Fruit fly (Drosophila melanogaster) whole organism, prepupa: Measurements from ENCODE around the gene Nmd3.

Source experiments
- Blimp-1 ChIP-seq: fragments of 200-800 bp; sonication (Bioruptor generic); optimal IDR thresholded peaks from 3 replicates; lab custom pipeline; 2017; ENCODE audit warnings: missing biosample characterization, missing genetic modification characterization, mild to moderate bottlenecking, moderate library complexity, missing genetic modification reagents
- CG10631 ChIP-seq: fragments of 200-800 bp; sonication (Bioruptor generic); optimal IDR thresholded peaks from 2 replicates; lab custom pipeline; 2016; ENCODE audit warnings: missing biosample characterization, missing genetic modification characterization
- CG10669 ChIP-seq: fragments of 200-800 bp; sonication (Bioruptor generic); optimal IDR thresholded peaks from 3 replicates; lab custom pipeline; 2018; ENCODE audit warnings: missing biosample characterization, mild to moderate bottlenecking, missing genetic modification characterization, moderate library complexity
- CG11294 ChIP-seq: fragments of 200-800 bp; sonication (Bioruptor generic); IDR thresholded peaks from 2 replicates; pipeline ENCODE4 v1.3.6; 2022; ENCODE audit warnings: missing biosample characterization, missing genetic modification characterization
- CG11762 ChIP-seq: fragments of 200-800 bp; sonication (Bioruptor generic); optimal IDR thresholded peaks from 3 replicates; lab custom pipeline; 2016; ENCODE audit warnings: missing biosample characterization, missing genetic modification characterization; ENCODE audit not compliant: insufficient read depth
- CG11902 ChIP-seq: fragments of 200-800 bp; sonication (Bioruptor generic); optimal IDR thresholded peaks from 3 replicates; lab custom pipeline; 2016; ENCODE audit warnings: missing biosample characterization, missing genetic modification characterization
- CG15336 ChIP-seq: fragments of 200-800 bp; sonication (Bioruptor generic); IDR thresholded peaks from 2 replicates; pipeline ENCODE4 v1.3.6; 2022; ENCODE audit warnings: missing biosample characterization, missing genetic modification characterization
- CG1621 ChIP-seq: fragments of 200-800 bp; sonication (Bioruptor generic); optimal IDR thresholded peaks from 3 replicates; lab custom pipeline; 2018; ENCODE audit warnings: missing biosample characterization, mild to moderate bottlenecking, missing genetic modification characterization
- CG16779 ChIP-seq: fragments of 200-800 bp; sonication (Bioruptor generic); optimal IDR thresholded peaks from 3 replicates; lab custom pipeline; 2017; ENCODE audit warnings: missing biosample characterization, mild to moderate bottlenecking, missing genetic modification characterization
- CG3032 ChIP-seq: fragments of 200-800 bp; optimal IDR thresholded peaks from 2 replicates; lab custom pipeline; 2019; ENCODE audit warnings: missing biosample characterization, mild to moderate bottlenecking, missing genetic modification characterization, moderate library complexity
- CG32006 ChIP-seq: fragments of 200-800 bp; sonication (Bioruptor generic); optimal IDR thresholded peaks from 3 replicates; lab custom pipeline; 2017; ENCODE audit warnings: missing biosample characterization, mild to moderate bottlenecking, missing genetic modification characterization
- CG34406 ChIP-seq: fragments of 200-800 bp; sonication (Bioruptor generic); optimal IDR thresholded peaks from 3 replicates; lab custom pipeline; 2016; ENCODE audit warnings: missing biosample characterization, missing genetic modification characterization
- CG3919 ChIP-seq: fragments of 200-800 bp; sonication (Bioruptor generic); optimal IDR thresholded peaks from 3 replicates; lab custom pipeline; 2016; ENCODE audit warnings: missing biosample characterization, missing genetic modification characterization
- CG4318 ChIP-seq: fragments of 200-800 bp; sonication (Bioruptor generic); optimal IDR thresholded peaks from 3 replicates; lab custom pipeline; 2017; ENCODE audit warnings: missing biosample characterization, mild to moderate bottlenecking, missing genetic modification characterization
- CG6163 ChIP-seq: fragments of 200-800 bp; sonication (Bioruptor generic); IDR thresholded peaks from 3 replicates; pipeline ENCODE4 v1.3.6; 2022; ENCODE audit warnings: missing biosample characterization, missing genetic modification characterization
- CG6792 ChIP-seq: fragments of 200-800 bp; sonication (Bioruptor generic); optimal IDR thresholded peaks from 3 replicates; lab custom pipeline; 2016; ENCODE audit warnings: missing biosample characterization, missing genetic modification characterization
- CG7368 ChIP-seq: fragments of 200-800 bp; sonication (Bioruptor generic); optimal IDR thresholded peaks from 3 replicates; lab custom pipeline; 2016; ENCODE audit warnings: missing biosample characterization, missing genetic modification characterization
- CG8119 ChIP-seq: fragments of 200-800 bp; sonication (Bioruptor generic); IDR thresholded peaks from 3 replicates; pipeline ENCODE4 v1.3.6; 2022; ENCODE audit warnings: missing biosample characterization, missing genetic modification characterization
- CG8632 ChIP-seq: fragments of 200-800 bp; sonication (Bioruptor generic); optimal IDR thresholded peaks from 3 replicates; lab custom pipeline; 2016; ENCODE audit warnings: missing biosample characterization, missing genetic modification characterization
- CG9139 ChIP-seq: fragments of 200-800 bp; sonication (Bioruptor generic); optimal IDR thresholded peaks from 3 replicates; lab custom pipeline; 2017; ENCODE audit warnings: missing biosample characterization, mild to moderate bottlenecking, missing genetic modification characterization
- Eip75B ChIP-seq: fragments of 200-800 bp; sonication (Bioruptor generic); optimal IDR thresholded peaks from 3 replicates; lab custom pipeline; 2016; ENCODE audit warnings: missing biosample characterization, missing genetic modification characterization
- Eip78C ChIP-seq: fragments of 200-800 bp; sonication (Bioruptor generic); peaks from one replicate; lab custom pipeline; 2016; ENCODE audit warnings: missing biosample characterization, missing genetic modification characterization
- Ets21C ChIP-seq: fragments of 200-800 bp; sonication (Bioruptor generic); optimal IDR thresholded peaks from 3 replicates; lab custom pipeline; 2016; ENCODE audit warnings: missing biosample characterization, missing genetic modification characterization
- Hr38 ChIP-seq: sonication (Bioruptor generic); optimal IDR thresholded peaks from 2 replicates; lab custom pipeline; 2016; ENCODE audit warnings: missing biosample characterization, missing genetic modification characterization
- Hr39 ChIP-seq: fragments of 200-800 bp; sonication (Bioruptor generic); optimal IDR thresholded peaks from 2 replicates; lab custom pipeline; 2016; ENCODE audit warnings: missing biosample characterization, missing genetic modification characterization
- Hr4 ChIP-seq: fragments of 200-800 bp; sonication (Bioruptor generic); optimal IDR thresholded peaks from 3 replicates; lab custom pipeline; 2016; ENCODE audit warnings: missing biosample characterization, missing genetic modification characterization
- Lpt ChIP-seq: fragments of 200-800 bp; sonication (Bioruptor generic); optimal IDR thresholded peaks from 3 replicates; lab custom pipeline; 2016; ENCODE audit warnings: missing biosample characterization, missing genetic modification characterization
- Met ChIP-seq: fragments of 200-800 bp; sonication (Bioruptor generic); optimal IDR thresholded peaks from 3 replicates; lab custom pipeline; 2016; ENCODE audit warnings: missing biosample characterization, missing genetic modification characterization
- OdsH ChIP-seq: fragments of 200-800 bp; sonication (Bioruptor generic); optimal IDR thresholded peaks from 3 replicates; lab custom pipeline; 2016; ENCODE audit warnings: missing biosample characterization, missing genetic modification characterization
- Sox102F ChIP-seq: fragments of 200-800 bp; sonication (Bioruptor generic); optimal IDR thresholded peaks from 2 replicates; lab custom pipeline; 2016; ENCODE audit warnings: missing biosample characterization, mild to moderate bottlenecking, missing genetic modification characterization
- achi ChIP-seq: fragments of 200-800 bp; sonication (Bioruptor generic); optimal IDR thresholded peaks from 3 replicates; lab custom pipeline; 2016; ENCODE audit warnings: missing biosample characterization, missing genetic modification characterization
- acj6 ChIP-seq: fragments of 200-800 bp; sonication (Bioruptor generic); optimal IDR thresholded peaks from 3 replicates; lab custom pipeline; 2016; ENCODE audit warnings: missing biosample characterization, missing genetic modification characterization
- cyc ChIP-seq: fragments of 200-800 bp; sonication (Bioruptor generic); optimal IDR thresholded peaks from 3 replicates; lab custom pipeline; 2016; ENCODE audit warnings: missing biosample characterization, missing genetic modification characterization
- dac ChIP-seq: fragments of 200-800 bp; sonication (Bioruptor generic); optimal IDR thresholded peaks from 2 replicates; lab custom pipeline; 2017; ENCODE audit warnings: missing biosample characterization, mild to moderate bottlenecking, missing genetic modification characterization
- dsx ChIP-seq: fragments of 200-800 bp; optimal IDR thresholded peaks from 3 replicates; lab custom pipeline; 2019; ENCODE audit warnings: missing biosample characterization, mild to moderate bottlenecking, missing genetic modification characterization, moderate library complexity; ENCODE audit not compliant: poor library complexity, severe bottlenecking
- eg ChIP-seq: fragments of 200-800 bp; sonication (Bioruptor generic); IDR thresholded peaks from 3 replicates; pipeline ENCODE4 v1.3.6; 2022; ENCODE audit warnings: missing biosample characterization, missing genetic modification characterization
- esn ChIP-seq: fragments of 200-800 bp; sonication (Bioruptor generic); optimal IDR thresholded peaks from 2 replicates; lab custom pipeline; 2016; ENCODE audit warnings: missing biosample characterization, mild to moderate bottlenecking, missing genetic modification characterization, moderate library complexity
- fd59A ChIP-seq: fragments of 200-800 bp; sonication (Bioruptor generic); optimal IDR thresholded peaks from 2 replicates; lab custom pipeline; 2017; ENCODE audit warnings: missing biosample characterization, mild to moderate bottlenecking, missing genetic modification characterization, missing genetic modification reagents
- fkh ChIP-seq: fragments of 200-800 bp; sonication (Bioruptor generic); optimal IDR thresholded peaks from 3 replicates; lab custom pipeline; 2017; ENCODE audit warnings: missing biosample characterization, mild to moderate bottlenecking, missing genetic modification characterization, moderate library complexity
- lz ChIP-seq: fragments of 200-800 bp; sonication (Bioruptor generic); optimal IDR thresholded peaks from 3 replicates; lab custom pipeline; 2016; ENCODE audit warnings: missing biosample characterization, missing genetic modification characterization
- net ChIP-seq: fragments of 200-800 bp; sonication (Bioruptor generic); optimal IDR thresholded peaks from 3 replicates; lab custom pipeline; 2016; ENCODE audit warnings: missing biosample characterization, missing genetic modification characterization
- salr ChIP-seq, 2 experiments: fragments of 200-800 bp; sonication (Bioruptor generic); optimal IDR thresholded peaks; 3 replicates each; lab custom pipeline; 2016 to 2018; ENCODE audit warnings: missing biosample characterization in 2 of 2, missing genetic modification characterization in 2 of 2, mild to moderate bottlenecking in 1 of 2
- spab ChIP-seq: fragments of 200-800 bp; sonication (Bioruptor generic); optimal IDR thresholded peaks from 2 replicates; lab custom pipeline; 2017; ENCODE audit warnings: missing biosample characterization, mild to moderate bottlenecking, missing genetic modification characterization, missing genetic modification reagents
- ss ChIP-seq, 2 experiments: fragments of 200-800 bp; sonication (Bioruptor generic); optimal IDR thresholded peaks; 2 replicates in 1 of 2; 3 replicates in 1 of 2; lab custom pipeline; 2017 to 2018; ENCODE audit warnings: mild to moderate bottlenecking in 2 of 2, missing biosample characterization in 2 of 2, missing genetic modification characterization in 2 of 2, moderate library complexity in 1 of 2
- svp ChIP-seq: fragments of 200-800 bp; sonication (Bioruptor generic); peaks from one replicate; lab custom pipeline; 2016; ENCODE audit warnings: missing biosample characterization, missing genetic modification characterization
- topi ChIP-seq: fragments of 200-800 bp; sonication (Bioruptor generic); optimal IDR thresholded peaks from 3 replicates; lab custom pipeline; 2016; ENCODE audit warnings: missing biosample characterization, missing genetic modification characterization
- vri ChIP-seq: fragments of 200-800 bp; sonication (Bioruptor generic); optimal IDR thresholded peaks from 3 replicates; lab custom pipeline; 2016; ENCODE audit warnings: missing biosample characterization, mild to moderate bottlenecking, missing genetic modification characterization

The Nmd3 gene

DNA sequence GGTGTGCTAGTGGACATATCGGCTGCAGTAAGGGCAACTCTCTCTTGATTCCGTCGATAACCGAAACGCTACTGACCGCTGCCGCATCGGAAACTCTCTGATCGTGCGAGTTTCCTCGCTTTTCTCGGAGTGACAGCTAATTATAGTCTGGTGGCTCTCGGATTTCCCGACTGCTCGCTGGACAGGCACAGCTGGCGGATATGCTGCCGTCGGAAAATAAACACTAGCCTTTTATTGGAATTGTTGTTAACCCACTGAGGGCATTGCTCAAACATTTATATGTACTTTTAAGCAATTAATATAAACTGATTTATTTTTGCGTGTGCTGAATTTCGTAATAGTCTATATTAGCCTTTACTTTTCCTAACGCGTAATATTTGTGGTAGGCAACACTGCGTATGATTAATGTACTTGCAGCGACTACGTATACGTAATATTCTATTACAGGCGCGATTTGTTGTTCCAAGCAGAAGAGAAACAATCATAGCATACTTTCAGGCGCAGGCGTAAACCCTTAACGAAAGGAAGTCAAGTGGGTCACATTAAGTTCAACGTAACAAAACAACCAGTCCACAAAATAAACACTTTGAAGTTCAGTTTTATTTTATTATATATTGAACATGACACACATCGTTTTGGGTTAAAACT, 29.4 kb upstream of the Nmd3 start, which contains the start of gene SmydA-8:
SmydA-8 (minus strand) TSS at position 51 of the 648 bp plus-strand sequence.
- TF ChIP-seq Eip75B (GFP tag; lab: Kevin White, UChicago) (peak; percentile 31), CG11762 (GFP tag; lab: Kevin White, UChicago) (no peak), CG8632 (GFP tag; lab: Kevin White, UChicago) (no peak), esn (GFP tag; lab: Kevin White, UChicago) (no peak), spab (GFP tag; lab: Kevin White, UChicago) (no peak), Eip78C (GFP tag; lab: Kevin White, UChicago) (peak; percentile 55), lz (GFP tag; lab: Kevin White, UChicago) (no peak), Hr4 (GFP tag; lab: Kevin White, UChicago) (no peak), achi (GFP tag; lab: Kevin White, UChicago) (no peak), eg (GFP tag; lab: Robert Waterston, UW) (no peak), CG11294 (GFP tag; lab: Robert Waterston, UW) (no peak), Lpt (GFP tag; lab: Kevin White, UChicago) (no peak), Blimp-1 (GFP tag; lab: Kevin White, UChicago) (no peak), svp (peak; percentile 80), CG4318 (GFP tag; lab: Kevin White, UChicago) (no peak), CG7368 (GFP tag; lab: Kevin White, UChicago) (no peak), CG10631 (no peak), Sox102F (no peak)

DNA sequence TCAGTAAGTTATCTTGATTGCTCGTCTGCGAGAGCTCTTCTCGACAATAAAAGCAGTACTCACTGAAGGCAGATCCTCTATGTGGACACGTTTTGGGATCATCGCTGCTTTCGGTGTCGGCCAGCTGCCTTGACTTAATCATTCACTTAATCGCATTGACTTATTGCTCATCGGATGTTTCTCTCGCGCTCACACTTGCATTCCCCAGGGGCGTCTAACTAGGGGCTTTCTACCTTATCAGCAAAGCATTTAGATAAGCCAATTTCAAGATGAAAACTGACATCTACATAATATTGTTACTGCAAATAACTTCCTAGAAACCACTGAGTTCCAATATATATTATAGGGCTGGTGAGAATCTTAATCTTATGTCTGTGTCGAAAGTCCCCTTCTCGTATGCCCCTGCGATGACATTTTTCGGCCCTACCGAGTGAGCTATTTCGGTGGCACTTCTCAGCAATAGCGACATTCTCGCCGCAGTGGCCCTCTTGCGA, 27.9 kb upstream of the Nmd3 start:
- TF ChIP-seq Lpt (GFP tag; lab: Kevin White, UChicago) (no peak), CG3032 (tag; lab: Kevin White, UChicago) (no peak), eg (GFP tag; lab: Robert Waterston, UW) (peak; percentile 36; the same call in 1 of the 3 replicates), CG9139 (GFP tag; lab: Kevin White, UChicago) (no peak), dsx (no peak), CG10631 (no peak), fd59A (no peak), Hr4 (GFP tag; lab: Kevin White, UChicago) (peak; percentile 33), CG32006 (GFP tag; lab: Kevin White, UChicago) (no peak), svp (peak; percentile 92), ss (GFP tag; optimal IDR thresholded peaks at IDR 0.05; lab: Kevin White, UChicago) (no peak), lz (GFP tag; lab: Kevin White, UChicago) (no peak), cyc (GFP tag; lab: Kevin White, UChicago) (no peak), dac (GFP tag; lab: Kevin White, UChicago) (no peak), net (no peak), CG1621 (tag; lab: Kevin White, UChicago) (no peak), Met (GFP tag; lab: Kevin White, UChicago) (peak; percentile 12), CG16779 (tag; lab: Kevin White, UChicago) (no peak), fkh (GFP tag; lab: Kevin White, UChicago) (no peak), CG10669 (GFP tag; lab: Kevin White, UChicago) (no peak), topi (GFP tag; lab: Kevin White, UChicago) (peak; percentile 9), Eip78C (GFP tag; lab: Kevin White, UChicago) (peak; percentile 20), vri (no peak), esn (GFP tag; lab: Kevin White, UChicago) (no peak), Ets21C (GFP tag; lab: Kevin White, UChicago) (no peak), CG15336 (GFP tag; lab: Robert Waterston, UW) (peak; percentile 42; the same call in 1 of the 2 replicates), CG11902 (GFP tag; lab: Kevin White, UChicago) (no peak), OdsH (no peak), acj6 (GFP tag; lab: Kevin White, UChicago) (no peak), Hr39 (GFP tag; lab: Kevin White, UChicago) (no peak), CG11294 (GFP tag; lab: Robert Waterston, UW) (no peak), spab (GFP tag; lab: Kevin White, UChicago) (no peak), CG6792 (GFP tag; lab: Kevin White, UChicago) (no peak), CG6163 (GFP tag; lab: Robert Waterston, UW) (0 out of 3 replicates have a peak, but pooled peaks have one; percentile 34), Hr38 (GFP tag; lab: Kevin White, UChicago) (no peak), achi (GFP tag; lab: Kevin White, UChicago) (no peak), CG8119 (GFP tag; lab: Robert Waterston, UW) (0 out of 3 replicates have a peak, but pooled peaks have one; percentile 16), CG3919 (no peak), CG34406 (no peak), Eip75B (GFP tag; lab: Kevin White, UChicago) (no peak), salr (GFP tag; optimal IDR thresholded peaks at IDR 0.05; lab: Kevin White, UChicago) (no peak)
